Fruit fly (Drosophila melanogaster) whole organism, prepupa: ENCODE results near the gene CG42564.

Experiments used
- CG10631 ChIP-seq: fragments of 200-800 bp; sonication (Bioruptor generic); optimal IDR thresholded peaks from 2 replicates; lab custom pipeline; 2016; ENCODE audit warnings: missing biosample characterization, missing genetic modification characterization
- CG11762 ChIP-seq: fragments of 200-800 bp; sonication (Bioruptor generic); optimal IDR thresholded peaks from 3 replicates; lab custom pipeline; 2016; ENCODE audit warnings: missing biosample characterization, missing genetic modification characterization; ENCODE audit not compliant: insufficient read depth
- CG32006 ChIP-seq: fragments of 200-800 bp; sonication (Bioruptor generic); optimal IDR thresholded peaks from 3 replicates; lab custom pipeline; 2017; ENCODE audit warnings: missing biosample characterization, mild to moderate bottlenecking, missing genetic modification characterization
- CG6854 ChIP-seq: fragments of 200-800 bp; sonication (Bioruptor generic); optimal IDR thresholded peaks from 2 replicates; lab custom pipeline; 2017; ENCODE audit warnings: missing biosample characterization, mild to moderate bottlenecking, missing genetic modification characterization
- Sox14 ChIP-seq: fragments of 200-800 bp; sonication (Bioruptor generic); optimal IDR thresholded peaks from 3 replicates; lab custom pipeline; 2016; ENCODE audit warnings: missing biosample characterization, missing genetic modification characterization

- no peak for TF ChIP-seq CG6854 (GFP tag; lab: Kevin White, UChicago)
- peak; percentile 16 for TF ChIP-seq CG10631
- peak; percentile 62 for TF ChIP-seq CG32006
- no peak for TF ChIP-seq Sox14 (GFP tag; lab: Kevin White, UChicago)
- no peak for TF ChIP-seq CG11762
These were observed 40.4 kb downstream of the CG42564 start for dm6 chr3R:6414439-6415344.
